Worm (Caenorhabditis elegans) whole organism, late embryonic: ENCODE data around the gene lgc-24.
A peak's percentile ranks its signal among the peaks of the same experiment; 100 is the strongest.

Experiments used
- C08G9.2 ChIP-seq: sonication (generic microtip); optimal IDR thresholded peaks from 2 replicates; lab custom pipeline; 2016; ENCODE audit warnings: mild to moderate bottlenecking, missing genetic modification characterization, moderate library complexity, missing compliant biosample characterization
- C38D4.7 ChIP-seq: fragments of 200-800 bp; sonication (Bioruptor generic); optimal IDR thresholded peaks from 2 replicates; lab custom pipeline; 2018; ENCODE audit warnings: mild to moderate bottlenecking, missing genetic modification characterization, moderate library complexity, missing compliant biosample characterization
- F13H6.1 ChIP-seq: sonication (generic microtip); optimal IDR thresholded peaks from 2 replicates; lab custom pipeline; 2016; ENCODE audit warnings: missing genetic modification characterization, missing compliant biosample characterization
- K09A11.1 ChIP-seq: sonication (generic microtip); optimal IDR thresholded peaks from 2 replicates; lab custom pipeline; 2017; ENCODE audit warnings: antibody characterized with exemption, mild to moderate bottlenecking, missing genetic modification characterization, missing compliant biosample characterization; ENCODE audit not compliant: insufficient read depth
- ahr-1 ChIP-seq: sonication (generic microtip); optimal IDR thresholded peaks from 2 replicates; lab custom pipeline; 2016; ENCODE audit warnings: missing genetic modification characterization, missing compliant biosample characterization
- ceh-14 ChIP-seq: sonication (generic microtip); optimal IDR thresholded peaks from 2 replicates; lab custom pipeline; 2016; ENCODE audit warnings: missing genotype, missing genetic modification characterization, missing compliant biosample characterization
- ceh-18 ChIP-seq: sonication (generic microtip); optimal IDR thresholded peaks from 2 replicates; lab custom pipeline; 2016; ENCODE audit warnings: missing genetic modification characterization, missing compliant biosample characterization
- ceh-19 ChIP-seq: fragments of 200-800 bp; sonication (Bioruptor generic); optimal IDR thresholded peaks from 2 replicates; lab custom pipeline; 2018; ENCODE audit warnings: mild to moderate bottlenecking, missing genetic modification characterization, missing compliant biosample characterization
- ceh-22 ChIP-seq: sonication (generic microtip); optimal IDR thresholded peaks from 2 replicates; lab custom pipeline; 2017; ENCODE audit warnings: missing biosample characterization, missing genetic modification characterization
- ceh-30 ChIP-seq: fragments of 150-350 bp; optimal IDR thresholded peaks from 2 replicates; lab custom pipeline; 2014; ENCODE audit warnings: missing biosample characterization, missing genetic modification characterization
- ceh-34 ChIP-seq: sonication (generic microtip); optimal IDR thresholded peaks from 2 replicates; lab custom pipeline; 2016; ENCODE audit warnings: mild to moderate bottlenecking, missing genetic modification characterization, missing compliant biosample characterization
- ceh-45 ChIP-seq: fragments of 200-800 bp; sonication (Bioruptor generic); IDR thresholded peaks from 2 replicates; pipeline ENCODE4 v1.3.6; 2022; ENCODE audit warnings: missing genetic modification reagents, missing genetic modification characterization, missing compliant biosample characterization
- ceh-48 ChIP-seq: sonication (generic microtip); optimal IDR thresholded peaks from 2 replicates; lab custom pipeline; 2016; ENCODE audit warnings: missing genetic modification characterization, inconsistent platforms, missing compliant biosample characterization
- ceh-6 ChIP-seq: fragments of 200-800 bp; sonication (Bioruptor generic); optimal IDR thresholded peaks from 2 replicates; lab custom pipeline; 2018; ENCODE audit warnings: mild to moderate bottlenecking, missing genetic modification characterization, missing compliant biosample characterization
- ceh-9 ChIP-seq: sonication (generic microtip); optimal IDR thresholded peaks from 2 replicates; lab custom pipeline; 2016; ENCODE audit warnings: mild to moderate bottlenecking, missing genetic modification characterization, inconsistent platforms, missing compliant biosample characterization
- dmd-4 ChIP-seq: sonication (generic microtip); optimal IDR thresholded peaks from 2 replicates; lab custom pipeline; 2016; ENCODE audit warnings: borderline replicate concordance, missing genetic modification characterization, missing compliant biosample characterization
- elt-4 ChIP-seq: sonication (generic microtip); optimal IDR thresholded peaks from 2 replicates; lab custom pipeline; 2016; ENCODE audit warnings: missing genetic modification characterization, missing compliant biosample characterization
- ets-4 ChIP-seq: sonication (generic microtip); optimal IDR thresholded peaks from 2 replicates; lab custom pipeline; 2016; ENCODE audit warnings: missing genetic modification characterization, missing compliant biosample characterization
- fax-1 ChIP-seq: sonication (generic microtip); optimal IDR thresholded peaks from 2 replicates; lab custom pipeline; 2016; ENCODE audit warnings: missing genotype, missing genetic modification characterization, missing compliant biosample characterization
- fkh-10 ChIP-seq: fragments of 150-350 bp; optimal IDR thresholded peaks from 2 replicates; lab custom pipeline; 2014; ENCODE audit warnings: missing biosample characterization, missing genetic modification reagents, missing genetic modification characterization
- fkh-6 ChIP-seq: sonication (generic microtip); optimal IDR thresholded peaks from 2 replicates; lab custom pipeline; 2016; ENCODE audit warnings: missing genetic modification characterization, missing compliant biosample characterization
- hlh-15 ChIP-seq: sonication (generic microtip); optimal IDR thresholded peaks from 2 replicates; lab custom pipeline; 2016; ENCODE audit warnings: missing genetic modification characterization, missing compliant biosample characterization
- hlh-30 ChIP-seq: sonication (generic microtip); optimal IDR thresholded peaks from 2 replicates; lab custom pipeline; 2017; ENCODE audit warnings: antibody characterized with exemption, missing genetic modification characterization, missing compliant biosample characterization; ENCODE audit not compliant: insufficient read depth
- hlh-6 ChIP-seq: sonication (generic microtip); optimal IDR thresholded peaks from 2 replicates; lab custom pipeline; 2016; ENCODE audit warnings: missing genotype, missing genetic modification characterization, missing compliant biosample characterization
- hlh-8 ChIP-seq: sonication (generic microtip); optimal IDR thresholded peaks from 2 replicates; lab custom pipeline; 2016; ENCODE audit warnings: missing genotype, missing genetic modification characterization, missing compliant biosample characterization
- lim-6 ChIP-seq: sonication (generic microtip); optimal IDR thresholded peaks from 2 replicates; lab custom pipeline; 2016; ENCODE audit warnings: missing genetic modification characterization, missing compliant biosample characterization
- lin-11 ChIP-seq: fragments of 200-800 bp; sonication (Bioruptor generic); optimal IDR thresholded peaks from 2 replicates; lab custom pipeline; 2018; ENCODE audit warnings: mild to moderate bottlenecking, missing genetic modification characterization, missing compliant biosample characterization
- mec-3 ChIP-seq: sonication (generic microtip); optimal IDR thresholded peaks from 2 replicates; lab custom pipeline; 2016; ENCODE audit warnings: borderline replicate concordance, missing genetic modification characterization, missing compliant biosample characterization
- nhr-232 ChIP-seq: sonication (generic microtip); optimal IDR thresholded peaks from 2 replicates; lab custom pipeline; 2016; ENCODE audit warnings: missing genetic modification characterization, missing compliant biosample characterization
- odd-2 ChIP-seq: sonication (generic microtip); optimal IDR thresholded peaks from 2 replicates; lab custom pipeline; 2017; ENCODE audit warnings: antibody characterized with exemption, mild to moderate bottlenecking, missing genetic modification characterization, missing compliant biosample characterization
- pag-3 ChIP-seq: sonication (generic microtip); optimal IDR thresholded peaks from 2 replicates; lab custom pipeline; 2016; ENCODE audit warnings: missing compliant biosample characterization, missing genetic modification characterization, borderline replicate concordance
- pat-9 ChIP-seq: fragments of 200-800 bp; sonication (Bioruptor generic); optimal IDR thresholded peaks from 2 replicates; lab custom pipeline; 2018; ENCODE audit warnings: mild to moderate bottlenecking, missing genetic modification characterization, moderate library complexity, missing compliant biosample characterization
- pha-4 ChIP-seq: fragments of 150-350 bp; optimal IDR thresholded peaks from 2 replicates; lab custom pipeline; 2018; ENCODE audit warnings: missing biosample characterization, missing genetic modification reagents, missing genetic modification characterization
- rnt-1 ChIP-seq: sonication (generic microtip); optimal IDR thresholded peaks from 2 replicates; lab custom pipeline; 2016; ENCODE audit warnings: missing genetic modification characterization, missing compliant biosample characterization
- sox-4 ChIP-seq: sonication (generic microtip); optimal IDR thresholded peaks from 2 replicates; lab custom pipeline; 2017; ENCODE audit warnings: mild to moderate bottlenecking, missing genetic modification characterization, inconsistent platforms, missing compliant biosample characterization
- syd-9 ChIP-seq: sonication (generic microtip); optimal IDR thresholded peaks from 2 replicates; lab custom pipeline; 2016; ENCODE audit warnings: mild to moderate bottlenecking, missing genetic modification characterization, moderate library complexity, missing compliant biosample characterization
- ttx-3 ChIP-seq: sonication (generic microtip); optimal IDR thresholded peaks from 2 replicates; lab custom pipeline; 2016; ENCODE audit warnings: missing genetic modification reagents, missing genetic modification characterization, missing compliant biosample characterization
- unc-55 ChIP-seq: sonication (generic microtip); optimal IDR thresholded peaks from 2 replicates; lab custom pipeline; 2017; ENCODE audit warnings: missing biosample characterization, missing genetic modification reagents, missing genetic modification characterization
- zip-5 ChIP-seq: sonication (generic microtip); optimal IDR thresholded peaks from 2 replicates; lab custom pipeline; 2016; ENCODE audit warnings: missing genetic modification characterization, missing compliant biosample characterization

The lgc-24 gene

DNA sequence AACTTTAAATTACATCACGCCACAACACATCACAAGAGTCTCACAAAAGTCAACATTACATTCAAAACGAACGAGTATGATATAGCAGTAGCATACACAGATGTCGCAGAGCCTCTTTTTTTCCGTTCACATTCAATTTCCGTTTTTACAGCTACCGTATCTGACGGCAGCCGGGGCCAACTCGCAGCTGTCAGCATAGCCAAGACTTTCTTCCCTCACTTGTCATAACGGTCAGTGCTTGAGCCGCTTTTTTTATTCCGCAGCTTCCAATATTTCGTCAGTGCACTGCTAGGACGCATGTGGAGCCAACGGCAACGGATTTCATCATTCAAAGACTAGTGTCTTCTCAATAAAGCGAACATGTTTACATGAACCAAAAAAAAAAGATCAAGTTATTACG is 25.6 kb downstream of the lgc-24 start:
- TF ChIP-seq K09A11.1 (tag; lab: Kevin White, UChicago) (no peak), pha-4 (no peak)
- TF ChIP-seq, all 69 proteins: peak for 0

DNA sequence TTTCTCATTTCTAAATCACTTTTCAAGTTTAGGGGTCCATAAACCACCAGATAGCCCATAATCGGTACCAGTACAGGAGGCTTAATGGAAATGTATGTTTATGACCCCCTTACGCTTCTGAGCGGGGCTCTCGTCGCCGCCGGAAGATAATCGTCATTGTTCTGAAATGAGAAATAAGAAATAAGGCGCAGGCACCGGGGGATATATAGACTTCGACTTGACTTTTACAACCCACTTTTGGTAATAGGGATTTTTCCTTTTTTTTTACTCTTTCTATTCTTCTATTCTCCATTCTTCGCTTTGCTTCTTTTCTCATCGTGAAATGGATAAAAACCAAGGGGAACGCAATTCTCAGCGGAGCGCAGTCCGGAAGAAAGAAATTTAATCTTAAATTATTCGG is 26.9 kb downstream of the lgc-24 start:
- TF ChIP-seq nhr-232 (tag; lab: Kevin White, UChicago) = no peak
- no peak for TF ChIP-seq zip-5 (tag; lab: Kevin White, UChicago)
- no peak for TF ChIP-seq C38D4.7 (GFP tag; lab: Kevin White, UChicago)
- TF ChIP-seq ceh-9 (tag; lab: Kevin White, UChicago) = no peak
- TF ChIP-seq, all 69 proteins: peak for 0

DNA sequence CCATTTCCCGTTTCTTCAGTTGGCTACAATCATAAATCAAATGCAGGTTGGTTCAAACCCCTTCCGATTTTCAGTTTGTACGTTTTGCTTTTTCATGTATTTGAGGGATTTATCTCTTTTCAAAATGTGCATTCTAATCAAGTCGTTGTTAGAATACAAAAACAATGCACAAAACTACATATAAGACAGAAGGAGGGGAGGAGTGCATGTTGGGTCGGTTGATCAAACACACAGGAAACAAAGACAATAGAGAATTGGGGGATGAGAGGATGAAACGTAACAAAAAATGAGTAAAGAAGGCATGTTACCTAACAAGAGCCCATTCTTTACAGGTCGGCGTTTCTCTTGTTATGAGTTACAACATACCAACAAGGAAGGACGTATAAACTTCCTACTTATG is 29.6 kb downstream of the lgc-24 start:
- TF ChIP-seq ceh-18 (tag; lab: Kevin White, UChicago) (no peak), ceh-48 (tag; lab: Kevin White, UChicago) (no peak), ceh-22 (tag; lab: Kevin White, UChicago) (no peak), ceh-6 (no peak)

DNA sequence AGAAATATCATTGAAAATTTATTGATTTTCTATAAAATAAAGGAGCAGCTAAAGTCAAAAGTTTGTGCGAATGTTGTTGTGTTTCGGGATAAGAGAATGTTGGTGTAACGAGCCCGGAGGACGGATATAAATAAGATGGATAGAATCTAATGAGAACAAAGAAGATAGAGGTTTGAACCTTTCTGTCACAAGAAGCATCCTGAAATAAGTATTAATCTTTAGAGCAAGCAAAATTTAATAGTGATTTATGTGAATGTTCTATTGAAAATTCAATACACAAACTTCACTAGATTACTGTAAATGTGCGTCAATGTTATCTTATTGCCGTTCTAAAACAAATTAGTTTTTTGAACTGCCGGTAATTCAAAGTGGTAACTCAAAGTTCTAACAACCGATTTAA is 35.4 kb downstream of the lgc-24 start, which contains the start of gene W03G11.3:
Gene W03G11.3, minus strand, starts transcription at position 101 of the 400 bp plus-strand sequence.
- TF ChIP-seq odd-2 (tag; lab: Kevin White, UChicago) (no peak), hlh-15 (tag; lab: Kevin White, UChicago) (no peak), fax-1 (tag; lab: Kevin White, UChicago) (no peak), sox-4 (tag; lab: Kevin White, UChicago) (no peak), hlh-8 (tag; lab: Kevin White, UChicago) (no peak)

DNA sequence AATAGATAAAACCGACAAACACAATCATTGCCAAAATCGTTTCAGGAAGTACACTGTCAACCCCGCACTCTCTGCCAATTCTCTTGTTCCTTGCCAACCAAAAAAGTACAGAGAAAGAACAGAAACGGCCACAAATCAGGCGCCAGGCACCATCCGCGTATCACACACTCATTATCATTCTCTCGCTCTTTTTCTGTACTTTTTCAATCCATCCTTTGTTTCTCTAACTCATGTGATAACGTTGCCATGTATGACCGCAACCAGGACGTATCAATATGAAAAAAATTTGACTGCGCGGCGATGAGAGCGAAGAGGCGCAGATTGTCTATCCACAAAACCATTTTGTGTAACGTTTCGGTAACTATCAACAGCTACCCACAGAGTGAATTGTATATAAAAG is 36.3 kb downstream of the lgc-24 start, which contains the start of gene col-181:
Gene col-181, plus strand, starts transcription at position 301 of the 400 bp plus-strand sequence.
- no peak for TF ChIP-seq hlh-8 (tag; lab: Kevin White, UChicago)
- no peak for TF ChIP-seq mec-3 (tag; lab: Kevin White, UChicago)

DNA sequence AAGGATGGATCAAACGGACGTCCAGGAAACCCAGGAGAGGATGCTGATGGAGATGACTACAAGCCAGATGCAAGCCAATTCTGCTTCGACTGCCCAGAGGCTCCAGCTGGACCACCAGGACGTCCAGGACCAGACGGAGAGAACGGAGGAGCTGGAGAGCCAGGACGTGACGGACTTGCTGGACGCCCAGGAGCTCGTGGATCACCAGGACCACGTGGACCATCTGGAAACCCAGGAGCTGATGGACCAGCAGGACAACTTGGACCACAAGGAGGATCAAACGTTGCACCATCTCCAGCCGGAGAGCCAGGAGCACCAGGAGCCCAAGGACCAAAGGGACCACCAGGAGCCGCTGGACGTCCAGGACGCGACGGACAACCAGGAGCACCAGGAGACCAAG is 37.1 kb downstream of the lgc-24 start:
- no peak for TF ChIP-seq ceh-30
- TF ChIP-seq pat-9 (tag; lab: Kevin White, UChicago) = no peak
- TF ChIP-seq pag-3 = no peak

DNA sequence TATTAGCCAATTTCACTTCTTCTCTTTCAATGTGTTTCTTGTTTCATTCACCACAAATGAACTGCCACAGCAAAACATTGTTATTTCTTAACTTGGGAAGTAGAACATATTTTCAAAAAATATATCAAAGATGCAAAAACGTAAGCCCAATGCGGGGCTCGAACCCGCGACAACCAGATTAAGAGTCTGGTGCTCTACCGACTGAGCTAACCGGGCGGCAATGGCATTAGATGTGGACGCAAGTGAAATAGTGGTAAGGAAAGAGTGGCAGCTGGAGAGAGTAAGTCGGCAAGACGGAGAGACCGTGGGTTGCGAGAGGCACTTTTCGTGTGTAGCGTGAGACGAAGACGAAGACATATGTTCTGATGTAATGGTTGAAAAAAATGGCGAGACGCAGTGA is 37.7 kb downstream of the lgc-24 start:
- TF ChIP-seq syd-9 (tag; lab: Kevin White, UChicago) = peak; percentile 94
- peak; percentile 98 for TF ChIP-seq hlh-6 (tag; lab: Kevin White, UChicago)
- TF ChIP-seq ttx-3 (tag; lab: Kevin White, UChicago) = peak; percentile 97
- TF ChIP-seq hlh-8 (tag; lab: Kevin White, UChicago) = peak; percentile 95
- peak; percentile 84 for TF ChIP-seq K09A11.1 (tag; lab: Kevin White, UChicago)
- peak; percentile 92 for TF ChIP-seq ceh-18 (tag; lab: Kevin White, UChicago)
- TF ChIP-seq ceh-19 (GFP tag; lab: Kevin White, UChicago) = peak; percentile 97
- TF ChIP-seq ceh-14 (tag; lab: Kevin White, UChicago) = peak; percentile 98
- TF ChIP-seq rnt-1 (tag; lab: Kevin White, UChicago) = peak; percentile 94
- peak; percentile 95 for TF ChIP-seq sox-4 (tag; lab: Kevin White, UChicago)
- TF ChIP-seq unc-55 (GFP tag; lab: Kevin White, UChicago) = no peak
- TF ChIP-seq fkh-6 (tag; lab: Kevin White, UChicago) = peak; percentile 96
- peak; percentile 94 for TF ChIP-seq F13H6.1 (tag; lab: Kevin White, UChicago)
- peak; percentile 96 for TF ChIP-seq dmd-4
- TF ChIP-seq ahr-1 (tag; lab: Kevin White, UChicago) = peak; percentile 90
- peak; percentile 96 for TF ChIP-seq ceh-34 (tag; lab: Kevin White, UChicago)
- peak; percentile 75 for TF ChIP-seq fkh-10 (GFP tag; lab: Kevin White, UChicago)
- TF ChIP-seq C08G9.2 (tag; lab: Kevin White, UChicago) = peak; percentile 89
- peak; percentile 82 for TF ChIP-seq ceh-9 (tag; lab: Kevin White, UChicago)
- TF ChIP-seq ceh-45 (GFP tag; lab: Robert Waterston, UW) = no peak; the same call in 1 of the 2 replicates
- TF ChIP-seq zip-5 (tag; lab: Kevin White, UChicago) = peak; percentile 86
- TF ChIP-seq mec-3 (tag; lab: Kevin White, UChicago) = peak; percentile 76
- peak; percentile 79 for TF ChIP-seq ets-4 (tag; lab: Kevin White, UChicago)
- peak; percentile 94 for TF ChIP-seq lin-11
- TF ChIP-seq lim-6 (tag; lab: Kevin White, UChicago) = peak; percentile 93
- peak; percentile 77 for TF ChIP-seq hlh-30 (tag; lab: Kevin White, UChicago)
- TF ChIP-seq elt-4 (tag; lab: Kevin White, UChicago) = peak; percentile 77
